Worm (Caenorhabditis elegans): ENCODE results near the gene somi-1.
A peak's percentile ranks its signal among the peaks of the same experiment; 100 is the strongest.

somi-1 gene

ce11 chrV:13363415-13363814 is 27.8 kb downstream of the somi-1 start, which contains the start of gene srg-46:
TSS of gene srg-46 (plus strand) at chrV:13363715.
- no peak for TF ChIP-seq zag-1 (tag; optimal IDR thresholded peaks at IDR 0.05)
- TF ChIP-seq sptf-1 (tag; optimal IDR thresholded peaks at IDR 0.05), result no peak
- TF ChIP-seq ceh-8 (GFP tag; optimal IDR thresholded peaks at IDR 0.05), result peak; percentile 21
- no peak for TF ChIP-seq nhr-20 (tag; optimal IDR thresholded peaks at IDR 0.05)

ce11 chrV:13360254-13360653 is 30.9 kb downstream of the somi-1 start, which contains the start of gene F32H5.4:
TSS of gene F32H5.4 (plus strand) at chrV:13360554.
- TF ChIP-seq Y116A8C.19 (tag; optimal IDR thresholded peaks at IDR 0.05; ENCODE audit: borderline replicate concordance), result no peak
- no peak for TF ChIP-seq ets-5 (GFP tag; IDR thresholded peaks at IDR 0.05)
- TF ChIP-seq C04F5.9 (tag; optimal IDR thresholded peaks at IDR 0.05), result no peak
- no peak for TF ChIP-seq nhr-12 (tag; optimal IDR thresholded peaks at IDR 0.05)
- TF ChIP-seq efl-1 (optimal IDR thresholded peaks at IDR 0.05), result no peak
- peak in 1 of 2 experiments; percentile 90 for TF ChIP-seq efl-1 (GFP tag; optimal IDR thresholded peaks at IDR 0.05 in 1 of 2)

DNA sequence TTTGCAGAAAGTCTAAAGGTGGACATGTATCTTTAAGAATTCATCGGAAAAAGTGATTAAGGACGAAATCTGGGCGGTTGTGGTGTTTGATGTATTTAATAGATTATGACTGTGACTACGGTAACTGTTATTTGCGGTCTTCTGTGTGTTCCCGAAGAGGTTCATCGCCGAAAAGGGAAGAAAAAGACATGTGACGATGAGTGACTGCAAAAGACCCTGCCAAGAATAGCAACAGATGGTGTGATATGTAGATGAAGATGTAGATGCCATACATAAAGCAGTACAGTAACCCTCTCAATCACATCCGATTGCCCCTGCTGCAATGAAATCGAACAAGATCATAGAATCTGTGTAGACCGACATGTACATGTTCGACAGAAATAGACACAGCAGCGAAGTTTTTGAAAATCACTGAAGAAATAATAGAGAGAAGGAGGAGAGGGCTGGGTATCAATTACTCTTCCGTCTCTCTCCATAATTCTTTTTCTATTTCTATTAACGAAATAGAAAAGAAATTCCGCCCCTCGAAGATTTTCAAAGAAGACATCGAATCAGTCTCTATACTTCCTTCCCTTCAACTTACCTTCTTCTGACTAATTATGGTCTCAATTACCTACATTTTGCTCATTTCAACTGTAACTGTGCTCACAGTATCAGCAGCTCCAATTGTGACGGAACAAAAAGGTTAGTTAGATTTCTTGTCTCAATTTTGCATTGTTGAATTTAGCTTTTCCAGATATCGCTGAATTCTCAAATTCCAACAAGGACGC is 32.2 kb downstream of the somi-1 start, which contains the start of gene F32H5.3:
Gene F32H5.3 (plus strand): TSS at position 513 of the 770 bp plus-strand sequence.
- no peak for TF ChIP-seq nhr-11 (tag; optimal IDR thresholded peaks at IDR 0.05)
- no peak for TF ChIP-seq nhr-12 (tag; optimal IDR thresholded peaks at IDR 0.05)
- TF ChIP-seq ceh-8 (GFP tag; optimal IDR thresholded peaks at IDR 0.05), result no peak
- peak; percentile 64 for TF ChIP-seq nhr-71 (tag; optimal IDR thresholded peaks at IDR 0.05)
- TF ChIP-seq efl-1 (optimal IDR thresholded peaks at IDR 0.05), result no peak
- TF ChIP-seq efl-1 (GFP tag; optimal IDR thresholded peaks at IDR 0.05 in 1 of 2), result no peak
- no peak for TF ChIP-seq dpl-1 (GFP tag; optimal IDR thresholded peaks at IDR 0.05)
- no peak for TF ChIP-seq ets-5 (GFP tag; IDR thresholded peaks at IDR 0.05)
- no peak for TF ChIP-seq sptf-1 (tag; optimal IDR thresholded peaks at IDR 0.05)
- no peak for TF ChIP-seq lin-39 (tag; optimal IDR thresholded peaks at IDR 0.05)
- peak; percentile 95 for TF ChIP-seq nhr-85 (tag)
- TF ChIP-seq tbx-2 (tag; optimal IDR thresholded peaks at IDR 0.05), result peak; percentile 22
- TF ChIP-seq hlh-17 (GFP tag; optimal IDR thresholded peaks at IDR 0.05; ENCODE audit: borderline replicate concordance), result no peak
- peak in 1 of 2 experiments; percentile 36 for TF ChIP-seq lin-35 (GFP tag; optimal IDR thresholded peaks at IDR 0.05)
- no peak for TF ChIP-seq dsc-1 (tag; optimal IDR thresholded peaks at IDR 0.05)
- no peak for TF ChIP-seq unc-86 (tag; optimal IDR thresholded peaks at IDR 0.05)
- TF ChIP-seq lin-15B (tag; optimal IDR thresholded peaks at IDR 0.05), result no peak
- TF ChIP-seq C04F5.9 (tag; optimal IDR thresholded peaks at IDR 0.05), result no peak
- TF ChIP-seq nhr-237 (tag; optimal IDR thresholded peaks at IDR 0.05), result no peak
- no peak for TF ChIP-seq xbp-1 (tag; optimal IDR thresholded peaks at IDR 0.05)
- TF ChIP-seq mab-9 (GFP tag; IDR thresholded peaks at IDR 0.05), result no peak
- no peak for TF ChIP-seq nhr-84 (tag; optimal IDR thresholded peaks at IDR 0.05)
- peak; percentile 17 for TF ChIP-seq blmp-1 (tag; optimal IDR thresholded peaks at IDR 0.05)
- peak; percentile 54 for TF ChIP-seq snu-23 (GFP tag; optimal IDR thresholded peaks at IDR 0.05)
- TF ChIP-seq tlp-1 (tag; optimal IDR thresholded peaks at IDR 0.05), result no peak
- TF ChIP-seq lin-14 (GFP tag; optimal IDR thresholded peaks at IDR 0.05), result peak; percentile 67
- TF ChIP-seq nhr-28 (tag; optimal IDR thresholded peaks at IDR 0.05), result no peak
- no peak for TF ChIP-seq fos-1 (tag; optimal IDR thresholded peaks at IDR 0.05)
- no peak for TF ChIP-seq nhr-90 (tag; optimal IDR thresholded peaks at IDR 0.05; ENCODE audit: poor library complexity)
- no peak for TF ChIP-seq aha-1 (tag; optimal IDR thresholded peaks at IDR 0.05)
- no peak for TF ChIP-seq irx-1 (tag; optimal IDR thresholded peaks at IDR 0.05)
- TF ChIP-seq elt-3 (tag; optimal IDR thresholded peaks at IDR 0.05), result peak in 1 of 6 experiments; percentile 53
- no peak for TF ChIP-seq fkh-8 (tag; optimal IDR thresholded peaks at IDR 0.05)
- TF ChIP-seq egl-13 (tag; optimal IDR thresholded peaks at IDR 0.05), result no peak
- no peak for TF ChIP-seq rnt-1 (tag; optimal IDR thresholded peaks at IDR 0.05)
- TF ChIP-seq aly-2 (tag; optimal IDR thresholded peaks at IDR 0.05), result no peak
- peak; percentile 42; the same call in 1 of the 2 replicates for TF ChIP-seq nhr-19 (GFP tag; conservative IDR thresholded peaks at IDR 0.05)
- TF ChIP-seq ama-1 (optimal IDR thresholded peaks at IDR 0.05), result no peak
- TF ChIP-seq nhr-20 (tag; optimal IDR thresholded peaks at IDR 0.05), result peak; percentile 75
- no peak for TF ChIP-seq C34B4.2 (tag; optimal IDR thresholded peaks at IDR 0.05)
- no peak for TF ChIP-seq elt-2 (tag; optimal IDR thresholded peaks at IDR 0.05)
- TF ChIP-seq ceh-90 (tag; optimal IDR thresholded peaks at IDR 0.05), result no peak
- no peak for TF ChIP-seq ceh-82 (tag; optimal IDR thresholded peaks at IDR 0.05)
- no peak for TF ChIP-seq skn-1 (tag; optimal IDR thresholded peaks at IDR 0.05)
- TF ChIP-seq lsy-2 (tag; optimal IDR thresholded peaks at IDR 0.05), result peak; percentile 12 to 64

Data from whole organism, L1 larva.